Fruit fly (Drosophila melanogaster): Measurements from ENCODE around the gene Ptpmeg.

The Ptpmeg gene

dm6 chr3L:350651-351228 is 22.8 kb downstream of the Ptpmeg start (continued):
- TF ChIP-seq sim (GFP tag; IDR thresholded peaks at IDR 0.05) (0 out of 2 replicates have a peak, but pooled peaks have one; percentile 45), CG3163 (GFP tag; optimal IDR thresholded peaks at IDR 0.05) (peak; percentile 5), hb (GFP tag; IDR thresholded peaks at IDR 0.05; ENCODE audit: partially characterized antibody) (no peak), sd (tag; optimal IDR thresholded peaks at IDR 0.05) (no peak), CG11695 (GFP tag; IDR thresholded peaks at IDR 0.05) (peak; percentile 88), Hr78 (GFP tag; optimal IDR thresholded peaks at IDR 0.05) (peak in 1 of 2 experiments; percentile 83), schlank (tag; optimal IDR thresholded peaks at IDR 0.05) (no peak), Poxn (GFP tag; IDR thresholded peaks at IDR 0.05) (no peak), Sry-β (GFP tag; optimal IDR thresholded peaks at IDR 0.05) (no peak), Sox100B (GFP tag; optimal IDR thresholded peaks at IDR 0.05) (no peak), CG14860 (GFP tag; IDR thresholded peaks at IDR 0.05; ENCODE audit: partially characterized antibody) (no peak), CG10267 (tag; optimal IDR thresholded peaks at IDR 0.05) (peak; percentile 76), da (GFP tag; optimal IDR thresholded peaks at IDR 0.05) (no peak), Vsx1 (GFP tag; optimal IDR thresholded peaks at IDR 0.05) (no peak), knrl (GFP tag; IDR thresholded peaks at IDR 0.05; ENCODE audit: partially characterized antibody) (no peak), CG4282 (GFP tag; optimal IDR thresholded peaks at IDR 0.05) (no peak), sqz (GFP tag; optimal IDR thresholded peaks at IDR 0.05) (no peak), CG13287 (GFP tag; IDR thresholded peaks at IDR 0.05; ENCODE audit: partially characterized antibody) (no peak), CG16815 (GFP tag; optimal IDR thresholded peaks at IDR 0.05) (peak; percentile 20), lab (GFP tag; optimal IDR thresholded peaks at IDR 0.05) (peak; percentile 90), CG8478 (optimal IDR thresholded peaks at IDR 0.05) (no peak), cas (GFP tag; IDR thresholded peaks at IDR 0.05) (peak; percentile 70), CG7839 (tag; optimal IDR thresholded peaks at IDR 0.05) (peak; percentile 83), Bgb (GFP tag; IDR thresholded peaks at IDR 0.05; ENCODE audit: partially characterized antibody) (no peak), Xbp1 (GFP tag; optimal IDR thresholded peaks at IDR 0.05) (peak; percentile 72), dmrt99B (tag; optimal IDR thresholded peaks at IDR 0.05) (peak; percentile 89), Oli (tag; optimal IDR thresholded peaks at IDR 0.05) (peak; percentile 66), fd102C (GFP tag; optimal IDR thresholded peaks at IDR 0.05) (no peak), gro (GFP tag; optimal IDR thresholded peaks at IDR 0.05) (peak; percentile 64), nau (GFP tag; optimal IDR thresholded peaks at IDR 0.05) (no peak), CG30403 (GFP tag; optimal IDR thresholded peaks at IDR 0.05) (peak; percentile 75), CG7928 (GFP tag; optimal IDR thresholded peaks at IDR 0.05) (no peak), ssp (GFP tag; IDR thresholded peaks at IDR 0.05) (peak; percentile 65), Trl (optimal IDR thresholded peaks at IDR 0.05) (no peak), Trl (GFP tag; optimal IDR thresholded peaks at IDR 0.05) (peak; percentile 39), bowl (GFP tag; IDR thresholded peaks at IDR 0.05) (no peak), BEAF-32 (GFP tag; optimal IDR thresholded peaks at IDR 0.05) (no peak), CG8944 (GFP tag; optimal IDR thresholded peaks at IDR 0.05) (peak; percentile 4), grau (tag; optimal IDR thresholded peaks at IDR 0.05) (peak; percentile 73), Meics (GFP tag; optimal IDR thresholded peaks at IDR 0.05) (peak; percentile 71), CG11504 (tag; optimal IDR thresholded peaks at IDR 0.05) (no peak), chm (GFP tag; IDR thresholded peaks at IDR 0.05) (peak; percentile 55; the same call in 1 of the 2 replicates), CG8359 (GFP tag; optimal IDR thresholded peaks at IDR 0.05; ENCODE audit: borderline replicate concordance) (no peak), dati (GFP tag; IDR thresholded peaks at IDR 0.05) (peak; percentile 62; the same call in 1 of the 2 replicates), CG16779 (GFP tag; IDR thresholded peaks at IDR 0.05) (no peak), dpn (GFP tag; optimal IDR thresholded peaks at IDR 0.05) (peak; percentile 65 to 74), CG15514 (GFP tag; optimal IDR thresholded peaks at IDR 0.05) (peak; percentile 43), Ravus (GFP tag; IDR thresholded peaks at IDR 0.05) (peak; percentile 48), lbe (GFP tag; optimal IDR thresholded peaks at IDR 0.05) (no peak)

All from whole organism, embryonic.